Worm (Caenorhabditis elegans): ENCODE results near the gene cest-26.

Gene cest-26

DNA sequence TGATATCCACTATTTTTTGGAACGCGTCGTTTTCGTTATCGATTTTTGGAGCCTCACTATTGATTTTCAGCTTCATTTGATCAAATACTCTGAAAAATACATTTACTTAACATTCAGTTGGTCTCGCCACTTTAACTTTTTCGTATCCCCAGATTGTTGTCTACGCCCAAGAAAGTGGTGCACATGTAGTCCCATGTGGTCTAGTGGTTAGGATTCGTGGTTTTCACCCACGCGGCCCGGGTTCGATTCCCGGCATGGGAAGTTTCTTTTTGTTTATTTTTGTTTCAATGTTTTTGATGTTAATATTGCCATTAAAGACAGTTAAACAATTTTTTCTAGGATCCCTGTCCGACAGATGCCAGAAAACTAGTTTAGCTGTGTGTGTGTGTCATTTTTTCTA, 6.6 kb upstream of the cest-26 start (continued):
- TF ChIP-seq mes-2 (tag; optimal IDR thresholded peaks at IDR 0.05; ENCODE audit: poor library complexity, severe bottlenecking): peak; percentile 81
- no peak for TF ChIP-seq ama-1 (optimal IDR thresholded peaks at IDR 0.05)
- no peak for TF ChIP-seq gei-8 (GFP tag; optimal IDR thresholded peaks at IDR 0.05)
- TF ChIP-seq lin-1 (GFP tag; IDR thresholded peaks at IDR 0.05): 0 out of 2 replicates have a peak, but pooled peaks have one; percentile 52
- peak; percentile 68; the same call in 1 of the 2 replicates for TF ChIP-seq mdt-29 (GFP tag; IDR thresholded peaks at IDR 0.05)
- no peak for TF ChIP-seq ztf-11 (tag; optimal IDR thresholded peaks at IDR 0.05)

DNA sequence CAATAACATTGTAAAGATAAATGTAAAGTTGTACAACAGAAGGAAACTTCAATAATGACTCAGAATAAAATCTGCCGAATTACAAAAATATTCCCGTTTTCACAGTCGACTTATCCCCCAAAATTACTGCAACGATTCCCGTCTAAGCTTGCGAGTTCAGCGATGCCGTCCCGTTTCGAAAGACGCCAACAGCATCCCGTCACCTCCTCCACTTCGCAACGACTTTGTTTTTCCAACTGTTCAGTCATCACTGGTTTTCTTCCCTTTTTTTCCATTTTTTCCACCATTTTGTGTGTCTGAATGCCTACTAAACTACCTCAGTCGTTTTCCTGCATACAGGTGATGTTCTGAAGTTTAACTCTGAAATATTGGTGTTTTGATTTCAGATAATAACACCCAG, 3.2 kb upstream of the cest-26 start, which contains the start of gene F15A8.1:
F15A8.1 (plus strand) TSS at position 301 of the 400 bp plus-strand sequence.
- TF ChIP-seq vab-7 (GFP tag; IDR thresholded peaks at IDR 0.05): no peak
- no peak for TF ChIP-seq lin-39 (tag; optimal IDR thresholded peaks at IDR 0.05)
- no peak for TF ChIP-seq F26F4.8 (GFP tag; conservative IDR thresholded peaks at IDR 0.05)
- no peak for TF ChIP-seq nhr-6 (tag; optimal IDR thresholded peaks at IDR 0.05)
- no peak for TF ChIP-seq jun-1 (tag; optimal IDR thresholded peaks at IDR 0.05)
- no peak for TF ChIP-seq lir-3 (tag; optimal IDR thresholded peaks at IDR 0.05)
- no peak for TF ChIP-seq pqm-1 (tag; optimal IDR thresholded peaks at IDR 0.05)
- TF ChIP-seq fkh-10 (GFP tag; optimal IDR thresholded peaks at IDR 0.05): no peak
- no peak for TF ChIP-seq hif-1 (tag; optimal IDR thresholded peaks at IDR 0.05)
- TF ChIP-seq D1046.2 (GFP tag; IDR thresholded peaks at IDR 0.05): no peak
- no peak for TF ChIP-seq zag-1 (tag; optimal IDR thresholded peaks at IDR 0.05)

DNA sequence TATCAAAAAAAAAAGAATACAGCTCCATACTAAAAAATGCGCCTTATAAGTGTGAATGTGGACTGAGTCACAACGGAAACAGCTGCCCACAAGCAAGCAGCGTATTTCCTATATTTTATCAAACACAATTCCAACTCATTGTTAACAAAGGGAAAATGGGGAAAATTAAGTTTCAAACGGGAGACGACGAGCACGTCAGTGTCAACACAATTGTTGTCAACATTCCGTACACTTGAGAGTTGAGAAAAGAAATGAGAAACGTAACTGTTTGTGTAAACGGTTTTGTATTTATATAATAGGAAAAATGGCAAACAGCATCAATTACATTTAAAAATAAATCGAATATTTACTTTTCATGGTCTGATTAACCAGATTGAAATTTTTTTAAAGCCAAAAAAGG, 2.2 kb upstream of the cest-26 start:
- no peak for TF ChIP-seq fkh-10 (GFP tag; optimal IDR thresholded peaks at IDR 0.05)
- TF ChIP-seq daf-16 (GFP tag; optimal IDR thresholded peaks at IDR 0.05): no peak
- peak; percentile 80 for TF ChIP-seq daf-16 (tag; optimal IDR thresholded peaks at IDR 0.05)
- no peak for TF ChIP-seq zfp-3 (GFP tag; conservative IDR thresholded peaks at IDR 0.05)
- no peak for TF ChIP-seq pha-4 (GFP tag; IDR thresholded peaks at IDR 0.05)
- TF ChIP-seq pha-4 (tag; optimal IDR thresholded peaks at IDR 0.05): peak; percentile 61
- no peak for TF ChIP-seq ama-1 (optimal IDR thresholded peaks at IDR 0.05)

DNA sequence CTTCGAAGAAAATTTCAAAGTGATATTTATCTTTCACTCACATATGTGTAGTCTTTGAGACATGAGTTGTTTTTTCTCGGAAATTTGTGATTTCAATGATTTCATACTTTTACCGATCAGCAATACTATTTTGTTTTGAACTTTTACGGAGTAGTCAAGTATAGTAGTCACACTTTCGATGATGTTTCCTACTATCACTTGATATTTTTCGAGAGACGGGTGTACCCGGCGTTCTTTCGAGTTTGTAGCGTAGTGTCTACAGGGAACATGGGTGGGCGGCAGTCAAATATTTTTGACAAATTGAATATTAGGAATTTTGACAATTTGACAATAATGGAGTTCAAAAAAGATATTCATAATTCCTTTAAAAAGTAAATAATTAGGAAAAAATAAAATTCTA, 1.4 kb upstream of the cest-26 start:
- TF ChIP-seq nhr-28 (tag; optimal IDR thresholded peaks at IDR 0.05): peak; percentile 99
- no peak for TF ChIP-seq pqm-1 (tag; optimal IDR thresholded peaks at IDR 0.05)
- TF ChIP-seq nhr-237 (tag; optimal IDR thresholded peaks at IDR 0.05): no peak
- no peak for TF ChIP-seq zip-2 (tag; optimal IDR thresholded peaks at IDR 0.05)
- no peak for TF ChIP-seq mep-1 (tag; optimal IDR thresholded peaks at IDR 0.05)
- no peak for TF ChIP-seq nhr-48 (tag; optimal IDR thresholded peaks at IDR 0.05)
- no peak for TF ChIP-seq tag-97 (GFP tag; IDR thresholded peaks at IDR 0.05)
- no peak for TF ChIP-seq pha-4 (GFP tag; IDR thresholded peaks at IDR 0.05)
- no peak for TF ChIP-seq pha-4 (tag; optimal IDR thresholded peaks at IDR 0.05)
- TF ChIP-seq ceh-82 (tag; optimal IDR thresholded peaks at IDR 0.05): no peak
- no peak for TF ChIP-seq ceh-32 (tag; optimal IDR thresholded peaks at IDR 0.05; ENCODE audit: poor library complexity)
- no peak for TF ChIP-seq daf-16 (GFP tag; optimal IDR thresholded peaks at IDR 0.05)
- TF ChIP-seq daf-16 (tag; optimal IDR thresholded peaks at IDR 0.05): peak; percentile 28
- no peak for TF ChIP-seq daf-12 (tag; optimal IDR thresholded peaks at IDR 0.05)
- no peak for TF ChIP-seq nhr-102 (tag; optimal IDR thresholded peaks at IDR 0.05)
- TF ChIP-seq ztf-11 (tag; optimal IDR thresholded peaks at IDR 0.05): no peak
- peak; percentile 24 for TF ChIP-seq hlh-11 (tag; optimal IDR thresholded peaks at IDR 0.05)
- TF ChIP-seq cey-2 (tag; optimal IDR thresholded peaks at IDR 0.05; ENCODE audit: borderline replicate concordance, insufficient read depth): no peak
- no peak for TF ChIP-seq daf-19 (GFP tag; conservative IDR thresholded peaks at IDR 0.05)
- no peak for TF ChIP-seq daf-8 (GFP tag; IDR thresholded peaks at IDR 0.05)
- no peak for TF ChIP-seq lin-38 (GFP tag; IDR thresholded peaks at IDR 0.05)
- TF ChIP-seq lsy-2 (tag; optimal IDR thresholded peaks at IDR 0.05): no peak
- TF ChIP-seq aha-1 (tag): peak; percentile 50
- TF ChIP-seq php-3 (GFP tag; IDR thresholded peaks at IDR 0.05): no peak
- peak; percentile 2 for TF ChIP-seq hlh-30 (tag; optimal IDR thresholded peaks at IDR 0.05; ENCODE audit: insufficient read depth)
- TF ChIP-seq ztf-7 (tag; optimal IDR thresholded peaks at IDR 0.05): no peak
- TF ChIP-seq nhr-41 (GFP tag; IDR thresholded peaks at IDR 0.05): no peak
- no peak for TF ChIP-seq lin-29 (GFP tag; IDR thresholded peaks at IDR 0.05)

All from whole organism, L4 larva.